Worm (Caenorhabditis elegans): ENCODE measurements around the gene mstr-2.

DNA sequence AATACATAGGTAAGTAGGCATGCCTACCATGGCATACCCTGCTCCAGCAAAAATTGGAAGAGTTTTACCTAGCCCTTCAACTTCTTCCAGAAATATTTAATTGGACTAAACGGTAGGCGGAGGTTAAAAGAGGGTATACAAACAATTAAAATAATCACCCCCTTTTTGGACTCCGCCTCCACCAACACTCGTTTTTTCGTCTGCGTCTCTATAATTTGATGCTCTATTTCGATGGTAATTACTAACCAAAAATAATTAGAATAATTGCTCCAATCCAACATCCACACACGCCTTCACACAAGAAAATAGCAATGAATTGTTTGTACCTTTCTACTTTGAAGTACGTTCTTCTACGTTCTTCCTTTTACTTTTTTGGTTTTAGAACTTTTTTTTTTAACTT is 16.2 kb upstream of the mstr-2 start:
- no peak for TF ChIP-seq nhr-77 (tag; optimal IDR thresholded peaks at IDR 0.05)
- no peak for TF ChIP-seq egl-13 (tag; optimal IDR thresholded peaks at IDR 0.05)
- TF ChIP-seq unc-62 (GFP tag; optimal IDR thresholded peaks at IDR 0.05) = no peak
- TF ChIP-seq lir-3 (tag; optimal IDR thresholded peaks at IDR 0.05; ENCODE audit: poor library complexity) = no peak
- TF ChIP-seq sptf-1 (tag; optimal IDR thresholded peaks at IDR 0.05) = no peak
- no peak for TF ChIP-seq jun-1 (tag; optimal IDR thresholded peaks at IDR 0.05)
- TF ChIP-seq unc-130 (tag; optimal IDR thresholded peaks at IDR 0.05) = no peak
- no peak for TF ChIP-seq zag-1 (tag; optimal IDR thresholded peaks at IDR 0.05)
- no peak for TF ChIP-seq mab-9 (GFP tag; IDR thresholded peaks at IDR 0.05)
- no peak for TF ChIP-seq nhr-19 (GFP tag; conservative IDR thresholded peaks at IDR 0.05)
- no peak for TF ChIP-seq nhr-76 (tag; optimal IDR thresholded peaks at IDR 0.05)

Data from whole organism, L1 larva.